Worm (Caenorhabditis elegans) whole organism, late embryonic: Measurements from ENCODE around the gene rgs-5.

Experiments
- F13H6.1 ChIP-seq: sonication (generic microtip); optimal IDR thresholded peaks from 2 replicates; lab custom pipeline; 2016; ENCODE audit warnings: missing genetic modification characterization, missing compliant biosample characterization
- ceh-14 ChIP-seq: sonication (generic microtip); optimal IDR thresholded peaks from 2 replicates; lab custom pipeline; 2016; ENCODE audit warnings: missing genotype, missing genetic modification characterization, missing compliant biosample characterization
- ceh-9 ChIP-seq: sonication (generic microtip); optimal IDR thresholded peaks from 2 replicates; lab custom pipeline; 2016; ENCODE audit warnings: mild to moderate bottlenecking, missing genetic modification characterization, inconsistent platforms, missing compliant biosample characterization
- fax-1 ChIP-seq: sonication (generic microtip); optimal IDR thresholded peaks from 2 replicates; lab custom pipeline; 2016; ENCODE audit warnings: missing genotype, missing genetic modification characterization, missing compliant biosample characterization
- fkh-6 ChIP-seq: sonication (generic microtip); optimal IDR thresholded peaks from 2 replicates; lab custom pipeline; 2016; ENCODE audit warnings: missing genetic modification characterization, missing compliant biosample characterization
- hlh-15 ChIP-seq: sonication (generic microtip); optimal IDR thresholded peaks from 2 replicates; lab custom pipeline; 2016; ENCODE audit warnings: missing genetic modification characterization, missing compliant biosample characterization
- nfya-1 ChIP-seq: sonication (generic microtip); optimal IDR thresholded peaks from 2 replicates; lab custom pipeline; 2017; ENCODE audit warnings: missing genetic modification characterization, mild to moderate bottlenecking, missing compliant biosample characterization, antibody characterized with exemption, moderate library complexity
- nhr-11 ChIP-seq: fragments of 150-350 bp; optimal IDR thresholded peaks from 2 replicates; lab custom pipeline; 2014; ENCODE audit warnings: missing biosample characterization, missing genetic modification characterization
- odd-2 ChIP-seq: sonication (generic microtip); optimal IDR thresholded peaks from 2 replicates; lab custom pipeline; 2017; ENCODE audit warnings: antibody characterized with exemption, mild to moderate bottlenecking, missing genetic modification characterization, missing compliant biosample characterization
- pha-4 ChIP-seq: fragments of 150-350 bp; optimal IDR thresholded peaks from 2 replicates; lab custom pipeline; 2018; ENCODE audit warnings: missing biosample characterization, missing genetic modification reagents, missing genetic modification characterization
- pros-1 ChIP-seq: fragments of 150-350 bp; optimal IDR thresholded peaks from 2 replicates; lab custom pipeline; 2014; ENCODE audit warnings: missing biosample characterization, missing genetic modification reagents, missing genetic modification characterization
- sox-4 ChIP-seq: sonication (generic microtip); optimal IDR thresholded peaks from 2 replicates; lab custom pipeline; 2017; ENCODE audit warnings: mild to moderate bottlenecking, missing genetic modification characterization, inconsistent platforms, missing compliant biosample characterization
- ztf-16 ChIP-seq: sonication (generic microtip); optimal IDR thresholded peaks from 2 replicates; lab custom pipeline; 2017; ENCODE audit warnings: missing genetic modification characterization, missing compliant biosample characterization

The rgs-5 gene

DNA sequence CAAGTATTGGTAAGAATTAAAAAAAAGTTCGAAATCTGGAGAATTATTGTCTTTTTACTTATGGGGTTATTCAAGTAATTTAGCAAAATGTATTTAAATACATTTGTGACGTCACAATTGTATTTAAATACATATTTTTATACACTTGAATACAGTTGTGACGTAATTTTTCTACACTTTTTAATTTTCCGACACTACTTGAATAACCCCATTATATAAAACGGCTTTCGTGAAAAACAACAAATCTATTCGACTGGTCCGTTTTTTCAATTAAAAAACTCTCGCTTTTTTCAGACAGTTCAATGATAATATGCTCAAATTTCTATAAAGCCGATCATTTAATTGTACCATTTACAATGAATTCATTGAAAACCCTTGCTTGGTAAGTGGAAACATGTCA is 52.1 kb downstream of the rgs-5 start:
- TF ChIP-seq pha-4 (no peak), ceh-9 (tag; lab: Kevin White, UChicago) (no peak), fax-1 (tag; lab: Kevin White, UChicago) (no peak), hlh-15 (tag; lab: Kevin White, UChicago) (no peak), ceh-14 (no peak), nfya-1 (no peak), F13H6.1 (tag; lab: Kevin White, UChicago) (no peak), sox-4 (tag; lab: Kevin White, UChicago) (no peak), ztf-16 (tag; lab: Kevin White, UChicago) (no peak), odd-2 (no peak), pros-1 (no peak), nhr-11 (tag; lab: Kevin White, UChicago) (no peak), fkh-6 (tag; lab: Kevin White, UChicago) (no peak)
